Fruit fly (Drosophila melanogaster) whole organism, embryonic: ENCODE measurements around the gene CG46042.

Experiments used
- Blimp-1 ChIP-seq: fragments of 200-800 bp; sonication (Bioruptor generic); optimal IDR thresholded peaks from 3 replicates; lab custom pipeline; 2018; ENCODE audit warnings: missing biosample characterization, missing genetic modification characterization, mild to moderate bottlenecking, moderate library complexity, missing genetic modification reagents
- CG12155 ChIP-seq: fragments of 200-800 bp; sonication (Bioruptor generic); optimal IDR thresholded peaks from 3 replicates; lab custom pipeline; 2016; ENCODE audit warnings: missing biosample characterization, missing genetic modification characterization
- CG1832 ChIP-seq: fragments of 200-800 bp; sonication (Bioruptor generic); optimal IDR thresholded peaks from 2 replicates; lab custom pipeline; 2017; ENCODE audit warnings: missing biosample characterization, mild to moderate bottlenecking, missing genetic modification characterization, inconsistent platforms
- Lim3 ChIP-seq: fragments of 200-800 bp; sonication (Bioruptor generic); IDR thresholded peaks from 2 replicates; pipeline ENCODE4 v1.3.6; 2022; ENCODE audit warnings: missing biosample characterization, missing genetic modification characterization
- lilli ChIP-seq: fragments of 200-800 bp; sonication (Bioruptor generic); optimal IDR thresholded peaks from 3 replicates; lab custom pipeline; 2016; ENCODE audit warnings: missing biosample characterization, missing genetic modification characterization

dm6 chr3R:19924331-19924730 lies 17.9 kb downstream of the CG46042 start:
- no peak for TF ChIP-seq CG12155
- TF ChIP-seq Blimp-1: no peak
- TF ChIP-seq Lim3 (GFP tag; lab: Robert Waterston, UW): no peak
- no peak for TF ChIP-seq lilli (GFP tag; lab: Kevin White, UChicago)
- no peak for TF ChIP-seq CG1832 (GFP tag; lab: Kevin White, UChicago)
